Worm (Caenorhabditis elegans) whole organism, early embryonic: ENCODE measurements around the gene T09F5.10.

Source experiments
- B0310.2 ChIP-seq: sonication (generic microtip); optimal IDR thresholded peaks from 2 replicates; lab custom pipeline; 2016; ENCODE audit warnings: mild to moderate bottlenecking, missing genetic modification characterization, missing compliant biosample characterization
- F13C5.2 ChIP-seq: sonication (generic microtip); optimal IDR thresholded peaks from 2 replicates; lab custom pipeline; 2017; ENCODE audit warnings: mild to moderate bottlenecking, missing genetic modification characterization, inconsistent platforms, missing compliant biosample characterization
- aly-1 ChIP-seq: sonication (generic microtip); optimal IDR thresholded peaks from 2 replicates; lab custom pipeline; 2016; ENCODE audit warnings: missing genetic modification characterization, missing compliant biosample characterization
- ama-1 ChIP-seq: fragments of 150-350 bp; optimal IDR thresholded peaks from 2 replicates; lab custom pipeline; 2014
- ceh-13 ChIP-seq: fragments of 200-800 bp; sonication (Bioruptor generic); optimal IDR thresholded peaks from 2 replicates; lab custom pipeline; 2018; ENCODE audit warnings: mild to moderate bottlenecking, missing genetic modification characterization, missing compliant biosample characterization
- ceh-36 ChIP-seq: sonication (generic microtip); optimal IDR thresholded peaks from 2 replicates; lab custom pipeline; 2016; ENCODE audit warnings: missing genetic modification characterization, inconsistent platforms, missing compliant biosample characterization
- ets-7 ChIP-seq: sonication (generic microtip); optimal IDR thresholded peaks from 2 replicates; lab custom pipeline; 2016; ENCODE audit warnings: missing genotype, missing genetic modification characterization, missing compliant biosample characterization
- flt-1 ChIP-seq: fragments of 200-800 bp; sonication (Bioruptor generic); IDR thresholded peaks from 2 replicates; pipeline ENCODE4 v1.3.6; 2022; ENCODE audit warnings: missing genetic modification characterization, missing compliant biosample characterization
- hmbx-1 ChIP-seq: sonication (generic microtip); optimal IDR thresholded peaks from 2 replicates; lab custom pipeline; 2016; ENCODE audit warnings: mild to moderate bottlenecking, missing genetic modification characterization, missing compliant biosample characterization
- hmg-4 ChIP-seq: fragments of 200-800 bp; sonication (Bioruptor generic); optimal IDR thresholded peaks from 2 replicates; lab custom pipeline; 2018; ENCODE audit warnings: mild to moderate bottlenecking, missing genetic modification characterization, missing compliant biosample characterization
- hnd-1 ChIP-seq: sonication (generic microtip); optimal IDR thresholded peaks from 2 replicates; lab custom pipeline; 2016; ENCODE audit warnings: missing genetic modification characterization, missing compliant biosample characterization
- pes-1 ChIP-seq: fragments of 200-800 bp; sonication (Bioruptor generic); IDR thresholded peaks from 2 replicates; pipeline ENCODE4 v1.3.6; 2022; ENCODE audit warnings: missing genetic modification reagents, missing genetic modification characterization, missing compliant biosample characterization
- scrt-1 ChIP-seq: fragments of 200-800 bp; sonication (Bioruptor generic); IDR thresholded peaks from 2 replicates; pipeline ENCODE4 v1.3.6; 2022; ENCODE audit warnings: missing genetic modification characterization, missing compliant biosample characterization
- sea-1 ChIP-seq: fragments of 200-800 bp; sonication (Bioruptor generic); conservative IDR thresholded peaks from 2 replicates; pipeline ENCODE4 v1.3.6; 2022; ENCODE audit warnings: missing genetic modification characterization, missing compliant biosample characterization
- tbx-11 ChIP-seq: fragments of 200-800 bp; sonication (Bioruptor generic); IDR thresholded peaks from 2 replicates; pipeline ENCODE4 v1.3.6; 2022; ENCODE audit warnings: missing genetic modification characterization, missing compliant biosample characterization
- tbx-37 ChIP-seq: fragments of 200-800 bp; sonication (Bioruptor generic); conservative IDR thresholded peaks from 2 replicates; pipeline ENCODE4 v1.3.6; 2022; ENCODE audit warnings: missing genetic modification reagents, missing genetic modification characterization, missing compliant biosample characterization
- tra-4 ChIP-seq: sonication (generic microtip); optimal IDR thresholded peaks from 2 replicates; lab custom pipeline; 2017; ENCODE audit warnings: missing genetic modification characterization, missing compliant biosample characterization

Gene T09F5.10

ce11 chrV:15225650-15226049 lies 45.8 kb downstream of the T09F5.10 start, which contains the start of gene srw-14:
Gene srw-14 (plus strand): TSS chrV:15225950.
- TF ChIP-seq F13C5.2 (tag; lab: Kevin White, UChicago) = no peak
- TF ChIP-seq ets-7 = no peak
- TF ChIP-seq sea-1 = no peak
- TF ChIP-seq ama-1 (lab: Kevin White, UChicago) = no peak
- TF ChIP-seq tra-4 (tag; lab: Kevin White, UChicago) = no peak
- TF ChIP-seq hnd-1 = no peak
- TF ChIP-seq scrt-1 (GFP tag; lab: Robert Waterston, UW) = no peak
- TF ChIP-seq ceh-13 (GFP tag; lab: Kevin White, UChicago) = no peak
- no peak for TF ChIP-seq hmg-4 (GFP tag; lab: Kevin White, UChicago)
- no peak for TF ChIP-seq hmbx-1 (tag; lab: Kevin White, UChicago)

DNA sequence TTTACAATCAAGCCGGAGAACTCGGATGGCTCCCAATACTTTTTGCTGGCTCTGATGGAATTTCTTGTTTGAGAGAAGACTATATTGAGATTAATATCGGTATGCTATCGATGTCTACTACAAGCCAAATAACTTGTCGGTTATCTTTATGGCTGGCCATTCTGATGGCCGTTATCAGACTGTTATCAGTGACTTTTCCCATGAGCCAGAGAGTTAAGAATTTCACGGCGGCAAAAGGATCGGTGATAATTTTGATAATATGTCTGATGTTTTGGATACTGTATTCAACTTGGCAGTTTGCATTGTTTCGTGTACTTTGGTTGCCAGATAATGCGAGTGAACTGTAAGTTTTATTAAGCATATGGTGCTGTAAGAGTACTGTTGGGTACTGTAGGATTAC lies 46.3 kb downstream of the T09F5.10 start:
- TF ChIP-seq sea-1 (no peak), tbx-37 (GFP tag; lab: Robert Waterston, UW) (no peak), F13C5.2 (tag; lab: Kevin White, UChicago) (no peak), flt-1 (GFP tag; lab: Robert Waterston, UW) (no peak), B0310.2 (tag; lab: Kevin White, UChicago) (no peak), hmbx-1 (tag; lab: Kevin White, UChicago) (no peak), ama-1 (lab: Kevin White, UChicago) (no peak)

ce11 chrV:15230243-15230642 lies 50.4 kb downstream of the T09F5.10 start, which contains the start of gene srw-15:
Gene srw-15 (plus strand): TSS chrV:15230543.
- TF ChIP-seq F13C5.2 (tag; lab: Kevin White, UChicago) = no peak
- no peak for TF ChIP-seq aly-1 (tag; lab: Kevin White, UChicago)
- no peak for TF ChIP-seq pes-1 (GFP tag; lab: Robert Waterston, UW)
- no peak for TF ChIP-seq B0310.2 (tag; lab: Kevin White, UChicago)
- no peak for TF ChIP-seq hnd-1
- no peak for TF ChIP-seq hmbx-1 (tag; lab: Kevin White, UChicago)
- no peak for TF ChIP-seq hmg-4 (GFP tag; lab: Kevin White, UChicago)
- TF ChIP-seq ama-1 (lab: Kevin White, UChicago) = no peak
- no peak for TF ChIP-seq scrt-1 (GFP tag; lab: Robert Waterston, UW)
- TF ChIP-seq tra-4 (tag; lab: Kevin White, UChicago) = no peak
- TF ChIP-seq sea-1 = no peak
- no peak for TF ChIP-seq tbx-37 (GFP tag; lab: Robert Waterston, UW)
- TF ChIP-seq flt-1 (GFP tag; lab: Robert Waterston, UW) = no peak
- TF ChIP-seq ceh-13 (GFP tag; lab: Kevin White, UChicago) = no peak
- no peak for TF ChIP-seq ets-7
- no peak for TF ChIP-seq tbx-11 (GFP tag; lab: Robert Waterston, UW)
- no peak for TF ChIP-seq ceh-36
